Fruit fly (Drosophila melanogaster) ovary, adult (tissue): ENCODE results near the gene Gr61a.
"Not testable (repeated sequence)": the region's sequence is repeated elsewhere in the genome, so short reads cannot be mapped to it uniquely, and the experiment has no call there.

ENCODE experiments used
- CG17801 ChIP-seq: fragments of 200-800 bp; optimal IDR thresholded peaks from 2 replicates; lab custom pipeline; 2019; ENCODE audit warnings: missing biosample characterization, mild to moderate bottlenecking, missing genetic modification characterization, moderate library complexity; ENCODE audit not compliant: partially characterized antibody

The Gr61a gene

DNA sequence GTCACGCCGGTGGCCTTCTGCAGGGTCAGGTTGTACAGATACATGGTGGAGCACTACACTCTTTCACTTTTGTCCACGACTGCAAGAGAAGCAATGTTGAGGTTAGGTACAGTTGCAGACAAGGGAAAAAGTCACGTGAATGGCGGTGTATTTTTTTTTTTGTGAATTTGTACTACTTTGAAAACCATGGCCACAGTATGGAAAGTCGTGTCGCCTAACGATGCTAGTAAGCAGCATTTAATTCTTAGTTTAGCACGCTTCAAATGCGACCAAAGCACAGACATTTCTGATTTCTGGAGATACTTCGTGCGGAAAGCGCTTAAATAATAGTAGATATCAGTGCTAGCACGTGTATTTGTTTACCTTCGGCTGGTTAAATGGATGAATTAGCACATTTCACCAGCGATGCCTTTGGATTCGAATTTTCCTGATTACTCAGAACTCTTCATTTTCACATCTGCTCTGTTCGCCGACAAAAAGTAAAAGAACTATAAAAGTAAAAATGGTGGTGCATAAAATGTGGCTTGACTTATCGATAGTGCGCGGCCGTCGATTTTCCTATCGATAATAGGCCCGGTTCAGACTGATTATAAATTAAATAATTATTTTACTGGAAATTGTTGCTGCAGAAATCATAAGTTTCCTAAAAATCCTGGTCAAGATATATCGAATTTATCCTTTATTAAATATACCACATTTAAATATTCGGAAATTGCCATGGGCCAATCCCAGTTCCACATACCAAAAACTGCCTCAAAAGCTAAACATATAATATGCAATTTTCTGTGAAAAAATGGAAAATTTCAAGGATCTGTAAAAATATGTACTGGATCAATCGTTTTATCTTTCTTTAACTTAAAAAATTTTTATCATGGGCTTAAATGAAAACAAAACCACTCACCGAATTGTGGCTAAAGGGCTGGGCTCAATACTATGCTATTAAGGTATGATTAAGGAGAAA lies 8.1 kb upstream of the Gr61a start, which contains the start of gene Sf3b3:
Sf3b3 (minus strand) TSS at position 489 of the 961 bp plus-strand sequence.
- peak; percentile 61 for TF ChIP-seq CG17801 (GFP tag; lab: Kevin White, UChicago)

DNA sequence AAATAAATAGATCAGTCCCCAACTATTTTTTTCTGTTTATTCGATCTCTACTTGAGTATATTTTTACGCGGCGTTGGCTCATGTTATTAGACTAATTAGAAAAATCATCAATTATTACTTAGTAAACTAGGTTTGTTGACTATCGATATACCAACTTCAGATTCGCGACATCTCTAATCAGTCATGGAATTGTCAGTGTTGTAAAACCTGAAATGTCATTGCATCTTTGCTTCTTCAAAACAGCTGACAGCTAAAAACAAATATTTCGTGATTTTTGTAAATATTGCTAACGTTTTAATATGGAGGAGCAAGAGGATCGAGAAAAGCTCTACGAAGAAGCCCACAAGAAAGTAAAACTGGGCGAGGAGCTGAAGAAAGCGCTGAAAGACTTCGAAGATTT lies 7.4 kb upstream of the Gr61a start, which contains the start of gene CG42553:
CG42553 (plus strand) TSS at position 216 of the 400 bp plus-strand sequence.
- no peak for TF ChIP-seq CG17801 (GFP tag; lab: Kevin White, UChicago)

DNA sequence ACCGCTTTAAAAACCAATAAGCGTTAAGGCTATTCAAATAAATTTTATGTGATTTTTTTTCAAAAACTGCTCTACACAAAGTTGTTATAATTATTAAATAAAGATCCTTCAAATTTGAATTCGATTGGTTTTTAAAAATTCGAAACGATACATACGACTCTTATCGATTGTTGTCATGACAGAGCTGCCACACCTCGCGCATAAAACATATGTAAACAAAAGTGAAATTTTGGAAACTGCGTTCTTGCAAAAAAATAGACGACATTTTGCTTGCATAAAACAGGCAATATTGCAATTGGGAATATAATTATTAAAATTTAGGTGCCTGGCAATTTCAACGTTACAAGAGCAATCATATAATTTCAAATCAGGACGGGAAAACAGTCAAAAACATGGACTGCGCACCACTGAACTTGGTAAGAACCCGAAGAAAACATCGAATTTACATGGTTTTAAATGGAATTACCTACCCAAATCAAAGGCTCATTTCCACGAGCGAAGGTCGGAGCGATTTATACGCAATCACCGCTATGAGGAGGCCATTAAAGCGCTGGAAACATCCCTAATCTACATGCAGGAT lies 5.7 kb upstream of the Gr61a start, which contains the start of gene CG42554:
CG42554 (plus strand) TSS at position 229 of the 580 bp plus-strand sequence.
- no peak for TF ChIP-seq CG17801 (GFP tag; lab: Kevin White, UChicago)

DNA sequence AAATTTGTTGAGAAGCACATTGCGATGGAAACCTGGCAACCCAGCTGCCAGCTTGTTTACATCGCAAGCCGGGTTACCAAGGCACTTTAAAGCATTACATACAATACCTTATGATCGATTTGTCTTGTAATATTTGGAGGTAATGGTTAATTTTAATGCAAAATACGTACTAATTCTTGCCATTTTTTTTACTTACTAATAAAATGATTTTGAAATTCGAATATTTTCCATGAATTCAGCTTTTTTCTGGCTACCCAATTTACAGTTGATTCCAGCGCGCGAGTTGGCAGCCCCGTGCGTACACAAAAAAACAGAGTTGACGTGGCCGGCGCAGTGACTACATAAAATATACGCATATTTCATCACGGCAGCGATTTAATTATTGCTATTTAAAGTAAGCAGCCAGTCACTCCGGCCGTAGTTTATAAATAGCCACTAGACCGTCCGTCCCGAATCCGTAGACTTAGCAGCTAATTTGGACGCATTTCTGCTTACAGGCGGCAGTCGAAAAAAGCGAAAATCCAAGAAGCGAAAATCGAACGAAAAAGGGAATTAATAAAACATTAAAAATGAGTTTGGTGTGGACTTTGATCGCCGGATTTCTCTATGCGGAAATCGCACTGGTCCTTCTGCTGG lies 3.6 kb upstream of the Gr61a start, which contains the start of the genes CG13901 and CG13887:
CG13901 (minus strand) TSS at position 270 of the 636 bp plus-strand sequence.
CG13887 (plus strand) TSS at position 310 of the 636 bp plus-strand sequence.
- peak; percentile 93 for TF ChIP-seq CG17801 (GFP tag; lab: Kevin White, UChicago)

DNA sequence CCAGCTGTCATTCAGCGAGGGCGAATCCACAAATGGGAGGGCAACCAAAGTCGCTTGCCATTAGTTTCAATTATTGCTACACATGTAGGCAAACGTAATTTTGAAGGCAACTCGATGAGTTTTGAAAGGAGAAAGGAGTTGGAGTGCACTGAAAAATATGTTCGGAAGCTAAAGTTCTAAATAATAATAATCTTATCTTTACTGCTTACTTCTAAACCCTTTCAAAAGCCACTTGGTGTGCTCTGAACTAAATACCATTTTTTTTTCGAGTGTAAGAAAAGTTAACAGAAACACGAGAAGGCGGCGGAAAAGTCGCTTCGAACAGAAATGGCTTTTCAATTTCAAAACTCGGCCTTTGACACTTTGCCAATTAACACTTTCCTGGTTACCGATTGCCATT lies 2.4 kb downstream of the Gr61a start, which contains the start of gene Cep290:
Cep290 (plus strand) TSS at position 301 of the 400 bp plus-strand sequence.
- TF ChIP-seq CG17801 (GFP tag; lab: Kevin White, UChicago): no peak

DNA sequence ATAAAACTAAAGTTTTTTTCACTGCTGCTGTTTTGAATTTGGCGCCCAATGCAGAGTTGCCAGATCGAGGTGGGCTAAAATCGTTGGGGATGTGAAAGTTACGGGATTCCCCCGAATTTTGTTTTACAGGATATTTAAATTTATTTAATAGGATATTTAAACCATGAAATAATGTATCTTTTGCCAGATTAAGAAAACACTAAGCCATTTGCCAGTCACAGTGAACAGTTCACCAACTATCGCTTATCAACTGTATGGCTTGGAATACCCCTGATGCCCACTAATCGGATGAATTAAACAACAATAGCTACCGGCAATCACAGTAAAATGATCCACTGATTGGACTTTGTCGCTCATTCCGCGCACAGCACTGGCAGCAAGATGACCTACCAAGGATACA lies 9.8 kb downstream of the Gr61a start, which contains the start of gene Dci:
Dci (plus strand) TSS at position 286 of the 400 bp plus-strand sequence.
- peak; percentile 33 for TF ChIP-seq CG17801 (GFP tag; lab: Kevin White, UChicago)

DNA sequence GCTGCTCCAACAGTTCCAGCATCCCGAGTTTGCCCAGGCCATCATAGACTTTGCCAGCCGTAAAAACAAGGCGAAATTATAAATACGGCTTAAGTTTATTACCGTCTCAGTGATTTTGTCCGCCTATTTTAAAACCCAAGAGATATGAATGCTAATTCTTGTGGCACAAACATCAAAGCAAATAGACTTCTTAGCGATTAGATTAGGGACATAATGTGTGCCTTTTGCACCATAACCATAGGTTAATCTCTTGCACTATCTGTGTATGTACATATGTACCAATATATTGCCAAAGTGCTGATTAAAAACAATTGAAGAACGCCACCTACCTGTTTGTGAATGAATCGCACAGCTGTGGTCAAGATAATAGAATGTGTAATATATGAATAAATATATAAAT lies 11.0 kb downstream of the Gr61a start:
- TF ChIP-seq CG17801 (GFP tag; lab: Kevin White, UChicago): no peak

DNA sequence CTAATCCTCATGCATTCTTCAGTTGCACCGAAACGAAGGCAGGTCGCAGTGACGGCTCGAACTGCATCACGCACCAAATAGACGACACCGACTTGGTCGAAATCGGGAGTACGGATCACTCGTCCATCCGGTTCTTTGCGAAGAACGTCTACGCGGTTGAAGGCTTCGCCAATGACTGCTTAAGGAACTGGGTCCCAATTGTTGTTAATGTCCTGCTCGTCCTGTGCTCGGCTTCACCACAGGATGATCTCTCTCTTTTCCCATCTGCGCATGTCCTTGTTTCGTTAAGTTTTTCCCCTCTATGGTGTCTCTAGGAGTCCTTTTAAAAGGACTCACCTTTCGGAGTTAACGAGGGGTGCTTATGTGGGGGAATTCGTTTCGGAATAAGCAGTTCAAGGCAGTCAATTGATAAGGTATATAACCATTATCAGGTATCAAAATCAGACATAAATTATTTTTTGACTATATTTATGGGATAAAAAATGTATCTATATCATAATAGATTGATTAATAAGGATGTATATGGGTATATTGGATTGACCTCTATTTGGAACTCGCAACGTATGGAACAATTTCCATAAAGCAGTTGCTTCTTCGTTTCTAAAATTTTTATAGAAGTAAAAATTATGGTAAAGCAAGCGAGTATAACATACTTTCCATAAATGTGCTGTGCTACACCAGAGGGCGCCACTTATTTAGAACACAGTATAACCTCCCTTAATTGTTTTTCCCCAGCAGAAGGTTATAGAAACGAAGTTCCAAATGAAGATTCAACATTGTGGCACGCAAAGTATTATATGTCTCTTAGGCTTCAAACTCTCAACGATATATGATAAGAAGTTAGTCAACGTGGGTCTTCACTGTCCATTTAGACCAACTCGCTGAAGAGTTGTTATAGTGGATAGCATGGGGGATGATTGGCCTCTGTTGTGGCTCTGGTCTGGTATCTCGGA lies 16.1 kb downstream of the Gr61a start, which contains the start of gene dpr20:
dpr20 (minus strand) TSS at position 186 of the 953 bp plus-strand sequence.
- no peak for TF ChIP-seq CG17801 (GFP tag; lab: Kevin White, UChicago)

DNA sequence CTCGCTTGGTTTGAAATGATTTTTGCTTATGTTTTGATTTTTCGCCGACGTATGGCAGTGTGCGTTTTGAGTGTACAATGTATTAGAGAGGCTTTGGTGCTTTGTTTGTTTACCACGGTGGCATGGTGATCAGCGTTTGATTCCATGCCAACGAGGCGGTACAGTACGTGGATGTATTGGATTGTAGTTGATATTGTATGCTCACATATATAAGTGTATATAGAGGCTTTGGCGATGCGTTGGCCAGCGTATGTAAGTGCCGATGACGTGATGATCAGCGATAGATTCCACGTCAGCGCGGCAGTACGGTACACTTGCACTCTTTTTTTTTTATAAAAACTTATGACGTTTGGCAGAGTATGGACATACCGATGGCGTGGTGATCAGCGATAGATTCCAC lies 23.8 kb downstream of the Gr61a start, which contains the start of gene CG12502:
CG12502 (plus strand) TSS at position 301 of the 400 bp plus-strand sequence.
- not testable (repeated sequence) for TF ChIP-seq CG17801 (GFP tag; lab: Kevin White, UChicago)

DNA sequence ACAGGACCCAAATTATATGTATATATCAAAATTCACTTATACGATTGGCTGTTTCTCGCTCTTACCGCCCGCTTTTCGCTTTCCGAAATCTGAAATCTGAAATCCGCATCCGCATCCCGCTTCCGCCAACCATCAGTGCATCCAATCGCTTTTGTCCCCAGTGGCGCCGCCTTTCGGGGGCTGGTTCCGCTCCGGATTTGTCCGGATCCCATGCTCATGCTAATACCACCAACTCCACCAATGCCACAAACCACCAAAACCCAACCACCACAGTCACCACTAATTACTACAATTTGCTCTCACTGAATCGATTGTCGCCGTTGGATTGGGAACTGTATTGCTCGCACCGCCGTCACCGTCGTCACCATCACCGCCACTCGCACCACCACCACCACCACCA lies 27.5 kb downstream of the Gr61a start:
- no peak for TF ChIP-seq CG17801 (GFP tag; lab: Kevin White, UChicago)

DNA sequence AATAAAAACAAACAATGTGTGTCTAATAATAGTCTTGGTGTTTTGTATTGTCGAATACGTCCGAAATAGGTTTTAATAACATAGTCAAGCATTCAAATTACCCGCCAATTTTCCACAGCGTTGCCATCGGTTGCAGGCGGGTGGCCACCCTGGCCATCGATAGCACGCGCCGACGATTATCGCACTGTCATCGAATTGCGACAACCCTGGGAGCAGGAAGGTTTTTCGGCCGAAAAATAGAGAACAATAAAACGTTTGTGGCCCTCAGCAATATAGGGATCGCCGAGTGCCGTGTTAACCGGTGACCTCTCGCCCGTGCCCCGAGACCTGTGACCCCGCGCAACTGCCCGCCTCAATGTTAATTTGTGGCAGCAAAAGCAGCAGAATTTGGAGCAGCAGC lies 30.5 kb downstream of the Gr61a start, which contains the start of gene Usp10:
Usp10 (plus strand) TSS at position 187 of the 400 bp plus-strand sequence.
- no peak for TF ChIP-seq CG17801 (GFP tag; lab: Kevin White, UChicago)

DNA sequence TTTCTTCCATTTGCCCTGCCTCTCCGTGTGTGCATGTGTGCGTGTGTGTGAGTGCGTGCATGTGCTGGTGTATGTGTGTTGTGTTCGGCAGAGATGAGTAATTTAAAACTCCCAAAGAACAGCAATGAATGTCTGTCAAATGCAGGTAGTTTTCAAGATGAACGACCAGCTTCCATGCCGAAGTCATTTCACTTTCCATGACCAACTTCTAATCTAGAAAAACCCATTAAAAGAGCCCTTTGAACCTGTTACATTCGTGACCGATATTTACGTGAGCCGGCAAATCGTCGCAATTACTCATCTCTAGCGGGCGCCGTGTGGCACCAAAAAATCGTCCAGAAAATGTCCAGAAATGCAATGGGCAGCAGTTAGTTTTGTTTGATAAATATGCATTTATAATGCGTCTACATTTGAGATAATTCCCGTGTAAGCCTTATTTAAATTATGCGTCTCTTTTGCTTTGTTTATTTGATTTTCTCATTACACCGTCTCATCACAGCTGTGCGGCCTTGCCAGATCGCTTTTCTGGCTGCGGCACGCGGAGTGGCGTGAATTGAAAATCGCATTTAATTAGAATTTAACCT lies 31.2 kb downstream of the Gr61a start:
- no peak for TF ChIP-seq CG17801 (GFP tag; lab: Kevin White, UChicago)
